Worm (Caenorhabditis elegans) whole organism, L3 larva: ENCODE measurements around the gene Y55F3AR.2.

ENCODE experiments used
- ceh-9 ChIP-seq: sonication (generic microtip); optimal IDR thresholded peaks from 2 replicates; lab custom pipeline; 2018; ENCODE audit warnings: missing biosample characterization, missing genetic modification characterization
- elt-2 ChIP-seq: sonication (generic microtip); optimal IDR thresholded peaks from 2 replicates; lab custom pipeline; 2016; ENCODE audit warnings: missing genetic modification reagents, mild to moderate bottlenecking, missing genetic modification characterization, missing compliant biosample characterization
- elt-3 ChIP-seq, 3 experiments: fragments of 150-350 bp in 1 of 3; sonication (generic microtip) in 2 of 3; optimal IDR thresholded peaks; 2 replicates in 2 of 3; 4 replicates in 1 of 3; lab custom pipeline; 2014 to 2017; ENCODE audit warnings: missing biosample characterization in 3 of 3, missing genetic modification characterization in 3 of 3
- lin-39 ChIP-seq: fragments of 150-350 bp; optimal IDR thresholded peaks from 2 replicates; lab custom pipeline; 2018; ENCODE audit warnings: missing biosample characterization, missing genetic modification reagents, missing genetic modification characterization
- nhr-12 ChIP-seq: fragments of 150-350 bp; optimal IDR thresholded peaks from 2 replicates; lab custom pipeline; 2014; ENCODE audit warnings: missing biosample characterization, missing genetic modification characterization
- nhr-77 ChIP-seq: fragments of 150-350 bp; optimal IDR thresholded peaks from 2 replicates; lab custom pipeline; 2014; ENCODE audit warnings: missing biosample characterization, missing genetic modification characterization
- pqm-1 ChIP-seq: fragments of 150-350 bp; optimal IDR thresholded peaks from 2 replicates; lab custom pipeline; 2017; ENCODE audit warnings: missing biosample characterization, missing genetic modification characterization, inconsistent platforms
- sea-2 ChIP-seq: fragments of 150-350 bp; sonication (generic microtip); optimal IDR thresholded peaks from 4 replicates; lab custom pipeline; 2014; ENCODE audit warnings: missing biosample characterization, missing genetic modification reagents, missing genetic modification characterization
- unc-62 ChIP-seq: fragments of 150-350 bp; sonication (generic microtip); optimal IDR thresholded peaks from 4 replicates; lab custom pipeline; 2014; ENCODE audit warnings: missing biosample characterization, missing genetic modification reagents, missing genetic modification characterization
- zag-1 ChIP-seq: fragments of 150-350 bp; optimal IDR thresholded peaks from 2 replicates; lab custom pipeline; 2014; ENCODE audit warnings: missing biosample characterization, missing genetic modification characterization

DNA sequence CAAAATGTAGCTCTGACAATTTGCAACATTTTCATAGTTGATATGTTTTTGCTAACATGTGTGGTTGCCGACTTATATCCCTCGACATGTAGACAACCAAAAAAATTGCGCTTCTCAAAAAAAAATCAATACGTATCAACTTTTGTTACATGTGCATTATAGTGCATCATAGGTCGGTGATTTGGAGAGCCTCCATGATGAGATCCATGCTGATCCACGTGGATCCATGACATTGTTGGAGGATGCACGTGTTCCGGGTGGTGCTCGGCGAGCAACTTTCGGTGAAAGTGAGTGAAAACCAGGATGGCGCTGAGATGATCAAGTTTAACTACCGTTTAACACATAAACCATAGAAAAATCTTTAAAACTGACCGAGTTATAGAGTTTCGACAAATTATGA, 16.7 kb downstream of the Y55F3AR.2 start:
- TF ChIP-seq elt-2 (tag; lab: Kevin White, UChicago) (no peak), lin-39 (no peak), nhr-12 (tag; lab: Kevin White, UChicago) (no peak), unc-62 (GFP tag; lab: Kevin White, UChicago) (no peak), ceh-9 (tag; lab: Kevin White, UChicago) (no peak), sea-2 (no peak), nhr-77 (no peak), pqm-1 (tag; lab: Kevin White, UChicago) (no peak), elt-3 (tag; optimal IDR thresholded peaks at IDR 0.05; lab: Kevin White, UChicago) (no peak), zag-1 (no peak)
